Fruit fly (Drosophila melanogaster) whole organism, embryonic: ENCODE measurements around the gene Bap60.
A peak's percentile ranks its signal among the peaks of the same experiment; 100 is the strongest.

ENCODE experiments used
- Awh ChIP-seq: fragments of 200-800 bp; sonication (Bioruptor generic); IDR thresholded peaks from 2 replicates; pipeline ENCODE4, ENCODE4 v1.3.6; 2022; ENCODE audit warnings: missing biosample characterization, missing genetic modification characterization
- C15 ChIP-seq: fragments of 200-800 bp; sonication (Bioruptor generic); IDR thresholded peaks from 3 replicates; pipeline ENCODE4 v1.3.6; 2022; ENCODE audit warnings: missing biosample characterization, missing genetic modification characterization
- CG1024 ChIP-seq: fragments of 200-800 bp; sonication (Bioruptor generic); IDR thresholded peaks from 2 replicates; pipeline ENCODE4 v1.3.6; 2022; ENCODE audit warnings: missing biosample characterization, missing genetic modification characterization
- CG10654 ChIP-seq: fragments of 200-800 bp; sonication (Bioruptor generic); optimal IDR thresholded peaks from 2 replicates; lab custom pipeline; 2016; ENCODE audit warnings: missing biosample characterization, missing genetic modification characterization
- CG10959 ChIP-seq: fragments of 200-800 bp; sonication (Bioruptor generic); IDR thresholded peaks from 2 replicates; pipeline ENCODE4 v1.3.6; 2022; ENCODE audit warnings: missing biosample characterization, missing genetic modification characterization
- CG11085 ChIP-seq: fragments of 200-800 bp; sonication (Bioruptor generic); IDR thresholded peaks from 2 replicates; pipeline ENCODE4 v1.3.6; 2022; ENCODE audit warnings: missing biosample characterization, missing genetic modification characterization
- CG11723 ChIP-seq: fragments of 200-800 bp; sonication (Bioruptor generic); optimal IDR thresholded peaks from 2 replicates; lab custom pipeline; 2017; ENCODE audit warnings: missing biosample characterization, mild to moderate bottlenecking, missing genetic modification characterization
- CG12942 ChIP-seq: fragments of 200-800 bp; sonication (Bioruptor generic); optimal IDR thresholded peaks from 3 replicates; lab custom pipeline; 2016; ENCODE audit warnings: missing biosample characterization, missing genetic modification characterization
- CG15601 ChIP-seq: fragments of 200-800 bp; sonication (Bioruptor generic); optimal IDR thresholded peaks from 3 replicates; lab custom pipeline; 2019; ENCODE audit warnings: missing biosample characterization, mild to moderate bottlenecking, missing genetic modification characterization, moderate library complexity
- CG16863 ChIP-seq: fragments of 200-800 bp; sonication (Bioruptor generic); optimal IDR thresholded peaks from 3 replicates; lab custom pipeline; 2016; ENCODE audit warnings: missing biosample characterization, missing genetic modification characterization
- CG17612 ChIP-seq: fragments of 200-800 bp; sonication (Bioruptor generic); IDR thresholded peaks from 2 replicates; pipeline ENCODE4 v1.3.6; 2022; ENCODE audit warnings: missing biosample characterization, missing genetic modification characterization
- CG17829 ChIP-seq: fragments of 200-800 bp; optimal IDR thresholded peaks from 2 replicates; lab custom pipeline; 2019; ENCODE audit warnings: missing biosample characterization, mild to moderate bottlenecking, missing genetic modification characterization, moderate library complexity
- CG18262 ChIP-seq: fragments of 200-800 bp; optimal IDR thresholded peaks from 3 replicates; lab custom pipeline; 2019; ENCODE audit warnings: missing biosample characterization, mild to moderate bottlenecking, missing genetic modification characterization, moderate library complexity
- CG2129 ChIP-seq: fragments of 200-800 bp; sonication (Bioruptor generic); IDR thresholded peaks from 2 replicates; pipeline ENCODE4 v1.3.6; 2022; ENCODE audit warnings: missing biosample characterization, missing genetic modification characterization; ENCODE audit not compliant: partially characterized antibody
- CG30431 ChIP-seq: fragments of 200-800 bp; sonication (Bioruptor generic); optimal IDR thresholded peaks from 2 replicates; lab custom pipeline; 2017; ENCODE audit warnings: missing biosample characterization, missing genetic modification characterization
- CG31441 ChIP-seq: fragments of 200-800 bp; sonication (Bioruptor generic); IDR thresholded peaks from 2 replicates; pipeline ENCODE4 v1.3.6; 2022; ENCODE audit warnings: missing biosample characterization, missing genetic modification characterization
- CG3726 ChIP-seq: fragments of 200-800 bp; sonication (Bioruptor generic); IDR thresholded peaks from 3 replicates; pipeline ENCODE4, ENCODE4 v1.3.6; 2022; ENCODE audit warnings: missing biosample characterization, missing genetic modification characterization
- Deaf1 ChIP-seq: fragments of 200-800 bp; optimal IDR thresholded peaks from 3 replicates; lab custom pipeline; 2019; ENCODE audit warnings: missing biosample characterization, mild to moderate bottlenecking, missing genetic modification characterization, moderate library complexity
- Dll ChIP-seq: fragments of 200-800 bp; sonication (Bioruptor generic); IDR thresholded peaks from 4 replicates; pipeline ENCODE4 v1.3.6; 2022; ENCODE audit warnings: missing biosample characterization, missing genetic modification characterization; ENCODE audit not compliant: partially characterized antibody
- Dp ChIP-seq: fragments of 200-800 bp; sonication (Bioruptor generic); optimal IDR thresholded peaks from 2 replicates; lab custom pipeline; 2018; ENCODE audit warnings: missing biosample characterization, mild to moderate bottlenecking, missing genetic modification characterization, moderate library complexity
- Fer2 ChIP-seq: fragments of 200-800 bp; sonication (Bioruptor generic); optimal IDR thresholded peaks from 2 replicates; lab custom pipeline; 2018; ENCODE audit warnings: missing biosample characterization, mild to moderate bottlenecking, missing genetic modification characterization, moderate library complexity
- GATAe ChIP-seq: fragments of 200-800 bp; sonication (Bioruptor generic); conservative IDR thresholded peaks from 2 replicates; pipeline ENCODE4 v1.3.6; 2022; ENCODE audit warnings: missing biosample characterization, missing genetic modification characterization
- Gug ChIP-seq: fragments of 200-800 bp; sonication (Bioruptor generic); IDR thresholded peaks from 4 replicates; pipeline ENCODE4 v1.3.6; 2022; ENCODE audit warnings: missing biosample characterization, missing genetic modification characterization
- HLH3B ChIP-seq: fragments of 200-800 bp; sonication (Bioruptor generic); IDR thresholded peaks from 2 replicates; pipeline ENCODE4 v1.3.6; 2022; ENCODE audit warnings: missing biosample characterization, missing genetic modification characterization
- NC2α ChIP-seq: fragments of 200-800 bp; sonication (Bioruptor generic); optimal IDR thresholded peaks from 2 replicates; lab custom pipeline; 2016; ENCODE audit warnings: missing biosample characterization, missing genetic modification characterization
- NK7.1 ChIP-seq: fragments of 200-800 bp; sonication (Bioruptor generic); optimal IDR thresholded peaks from 3 replicates; lab custom pipeline; 2016; ENCODE audit warnings: missing biosample characterization, missing genetic modification characterization
- PHDP ChIP-seq: fragments of 200-800 bp; sonication (Bioruptor generic); optimal IDR thresholded peaks from 3 replicates; lab custom pipeline; 2018; ENCODE audit warnings: missing biosample characterization, mild to moderate bottlenecking, missing genetic modification characterization, moderate library complexity
- Poxn ChIP-seq: fragments of 200-800 bp; sonication (Bioruptor generic); IDR thresholded peaks from 2 replicates; pipeline ENCODE4 v1.3.6; 2022; ENCODE audit warnings: missing biosample characterization, missing genetic modification characterization
- Sry-β ChIP-seq: fragments of 200-800 bp; sonication (Bioruptor generic); optimal IDR thresholded peaks from 2 replicates; lab custom pipeline; 2018; ENCODE audit warnings: missing biosample characterization, mild to moderate bottlenecking, missing genetic modification characterization, moderate library complexity
- Xbp1 ChIP-seq: fragments of 200-800 bp; sonication (Bioruptor generic); optimal IDR thresholded peaks from 3 replicates; lab custom pipeline; 2016; ENCODE audit warnings: missing biosample characterization, mild to moderate bottlenecking, missing genetic modification characterization
- ash1 ChIP-seq: fragments of 200-800 bp; sonication (Bioruptor generic); optimal IDR thresholded peaks from 2 replicates; lab custom pipeline; 2018; ENCODE audit warnings: missing biosample characterization, mild to moderate bottlenecking, missing genetic modification characterization
- bab2 ChIP-seq: fragments of 200-800 bp; sonication (Bioruptor generic); optimal IDR thresholded peaks from 2 replicates; lab custom pipeline; 2016; ENCODE audit warnings: missing biosample characterization, missing genetic modification characterization
- cato ChIP-seq: fragments of 200-800 bp; sonication (Bioruptor generic); optimal IDR thresholded peaks from 2 replicates; lab custom pipeline; 2016; ENCODE audit warnings: missing biosample characterization, missing genetic modification characterization, borderline replicate concordance
- chn ChIP-seq: fragments of 200-800 bp; sonication (Bioruptor generic); optimal IDR thresholded peaks from 2 replicates; lab custom pipeline; 2016; ENCODE audit warnings: missing biosample characterization, missing genetic modification characterization
- ci ChIP-seq: fragments of 200-800 bp; sonication (Bioruptor generic); IDR thresholded peaks from 3 replicates; pipeline ENCODE4 v1.3.6; 2022; ENCODE audit warnings: missing biosample characterization, missing genetic modification characterization
- esg ChIP-seq: fragments of 200-800 bp; sonication (Bioruptor generic); conservative IDR thresholded peaks from 2 replicates; pipeline ENCODE4 v1.3.6; 2022; ENCODE audit warnings: missing biosample characterization, missing genetic modification characterization
- gcm2 ChIP-seq: fragments of 200-800 bp; sonication (Bioruptor generic); optimal IDR thresholded peaks from 2 replicates; lab custom pipeline; 2016; ENCODE audit warnings: missing biosample characterization, missing genetic modification characterization
- h ChIP-seq: fragments of >200 bp; optimal IDR thresholded peaks from 2 replicates; lab custom pipeline; 2017
- insv ChIP-seq, 2 experiments: fragments of 200-800 bp; sonication (Bioruptor generic); optimal IDR thresholded peaks; 3 replicates each; lab custom pipeline; 2016 to 2018; ENCODE audit warnings: missing biosample characterization in 2 of 2, missing genetic modification characterization in 2 of 2
- lbe ChIP-seq: fragments of 200-800 bp; sonication (Bioruptor generic); optimal IDR thresholded peaks from 2 replicates; lab custom pipeline; 2016; ENCODE audit warnings: missing biosample characterization, mild to moderate bottlenecking, missing genetic modification characterization
- lmd ChIP-seq: fragments of 200-800 bp; sonication (Bioruptor generic); IDR thresholded peaks from 2 replicates; pipeline ENCODE4 v1.3.6; 2022; ENCODE audit warnings: missing biosample characterization, missing genetic modification characterization
- maf-S ChIP-seq: fragments of 200-800 bp; sonication (Bioruptor generic); optimal IDR thresholded peaks from 2 replicates; lab custom pipeline; 2016; ENCODE audit warnings: missing biosample characterization, missing genetic modification characterization
- nau ChIP-seq: fragments of 200-800 bp; sonication (Bioruptor generic); optimal IDR thresholded peaks from 3 replicates; lab custom pipeline; 2017; ENCODE audit warnings: missing biosample characterization, mild to moderate bottlenecking, missing genetic modification characterization, missing genetic modification reagents
- nmo ChIP-seq: fragments of 200-800 bp; sonication (Bioruptor generic); optimal IDR thresholded peaks from 2 replicates; lab custom pipeline; 2018; ENCODE audit warnings: missing biosample characterization, mild to moderate bottlenecking, missing genetic modification characterization, moderate library complexity
- pnt ChIP-seq: fragments of 200-800 bp; sonication (Bioruptor generic); optimal IDR thresholded peaks from 3 replicates; lab custom pipeline; 2016; ENCODE audit warnings: missing biosample characterization, missing genetic modification characterization
- stwl ChIP-seq: fragments of 200-800 bp; sonication (Bioruptor generic); optimal IDR thresholded peaks from 3 replicates; lab custom pipeline; 2018; ENCODE audit warnings: missing biosample characterization, mild to moderate bottlenecking, missing genetic modification characterization, moderate library complexity
- tap ChIP-seq: fragments of 200-800 bp; optimal IDR thresholded peaks from 3 replicates; lab custom pipeline; 2019; ENCODE audit warnings: missing biosample characterization, mild to moderate bottlenecking, missing genetic modification characterization, moderate library complexity
- toy ChIP-seq: fragments of 200-800 bp; sonication (Bioruptor generic); IDR thresholded peaks from 2 replicates; pipeline ENCODE4 v1.3.6; 2022; ENCODE audit warnings: missing biosample characterization, missing genetic modification characterization
- trem ChIP-seq: fragments of 200-800 bp; optimal IDR thresholded peaks from 3 replicates; lab custom pipeline; 2019; ENCODE audit warnings: missing biosample characterization, mild to moderate bottlenecking, missing genetic modification characterization, moderate library complexity
- yki ChIP-seq: fragments of >200 bp; optimal IDR thresholded peaks from 3 replicates; lab custom pipeline; 2018
- zen2 ChIP-seq: fragments of 200-800 bp; sonication (Bioruptor generic); IDR thresholded peaks from 3 replicates; pipeline ENCODE4 v1.3.6; 2022; ENCODE audit warnings: missing biosample characterization, missing genetic modification characterization; ENCODE audit not compliant: partially characterized antibody

Gene Bap60

DNA sequence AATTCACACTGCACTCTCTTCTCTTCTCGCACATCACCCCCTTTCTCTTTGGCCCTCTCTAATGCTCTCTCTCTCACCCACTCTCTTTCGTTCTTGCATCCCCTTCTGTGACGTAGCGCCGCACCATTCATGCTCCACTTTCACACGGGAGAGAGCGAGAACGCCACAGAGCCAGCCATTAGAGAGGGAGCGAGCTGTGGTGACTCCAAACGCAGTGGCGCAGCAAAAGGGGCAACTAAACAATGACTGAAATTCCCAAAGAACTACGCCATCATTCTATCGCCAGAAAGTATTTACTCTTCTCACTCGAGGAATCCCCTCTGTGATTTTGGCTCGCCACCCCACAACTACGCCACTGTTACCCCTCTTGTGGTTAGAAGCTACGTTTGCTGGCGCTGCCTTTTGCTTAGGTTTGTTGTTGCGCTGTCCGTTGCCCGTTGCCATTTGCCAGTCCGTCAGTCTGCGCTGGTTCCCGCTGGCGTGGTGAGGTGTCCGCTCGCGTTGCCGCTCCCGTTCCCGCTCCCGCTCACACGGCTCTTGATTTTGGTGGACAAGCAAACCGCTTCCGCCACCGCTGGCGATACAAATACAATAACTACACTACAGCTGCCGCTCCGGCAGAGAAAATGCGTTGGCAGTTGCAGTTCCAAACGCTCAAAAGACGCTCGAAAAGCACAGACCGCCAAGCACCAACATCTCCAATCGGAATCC is 28.1 kb downstream of the Bap60 start (continued):
- TF ChIP-seq NK7.1 (peak; percentile 98), Sry-β (GFP tag; lab: Kevin White, UChicago) (peak; percentile 58), CG31441 (peak; percentile 97), Poxn (GFP tag; lab: Robert Waterston, UW) (peak; percentile 98), Dll (GFP tag; lab: Robert Waterston, UW) (peak; percentile 49; the same call in 2 of the 4 replicates), HLH3B (GFP tag; lab: Robert Waterston, UW) (peak; percentile 99), ci (peak; percentile 100), Gug (GFP tag; lab: Robert Waterston, UW) (peak; percentile 100), maf-S (GFP tag; lab: Kevin White, UChicago) (peak; percentile 99), Fer2 (tag; lab: Kevin White, UChicago) (peak; percentile 97), CG3726 (GFP tag; lab: Robert Waterston, UW) (peak; percentile 98), CG17829 (tag; lab: Kevin White, UChicago) (peak; percentile 98), C15 (peak; percentile 98), lbe (peak; percentile 98), trem (peak; percentile 90), cato (GFP tag; lab: Kevin White, UChicago) (peak; percentile 96), gcm2 (GFP tag; lab: Kevin White, UChicago) (peak; percentile 99), nau (GFP tag; lab: Kevin White, UChicago) (peak; percentile 98), CG16863 (peak; percentile 99), PHDP (tag; lab: Kevin White, UChicago) (peak; percentile 98), CG12942 (GFP tag; lab: Kevin White, UChicago) (peak; percentile 99), CG11085 (peak; percentile 99), stwl (tag; lab: Kevin White, UChicago) (peak; percentile 6), Dp (GFP tag; lab: Kevin White, UChicago) (peak; percentile 42), CG1024 (peak; percentile 97), CG2129 (GFP tag; lab: Robert Waterston, UW) (no peak), bab2 (GFP tag; lab: Kevin White, UChicago) (peak; percentile 99), Deaf1 (peak; percentile 82), esg (GFP tag; lab: Robert Waterston, UW) (peak; percentile 99), CG18262 (tag; lab: Kevin White, UChicago) (peak; percentile 96), pnt (GFP tag; lab: Kevin White, UChicago) (peak; percentile 99), Awh (GFP tag; lab: Robert Waterston, UW) (peak; percentile 99), CG10654 (GFP tag; lab: Kevin White, UChicago) (peak; percentile 99), Xbp1 (GFP tag; lab: Kevin White, UChicago) (peak; percentile 99), CG17612 (peak; percentile 98), lmd (peak; percentile 100), yki (lab: Kevin White, UChicago) (peak; percentile 93), toy (peak; percentile 98), ash1 (GFP tag; lab: Kevin White, UChicago) (peak; percentile 98), CG15601 (tag; lab: Kevin White, UChicago) (peak; percentile 94), CG10959 (GFP tag; lab: Robert Waterston, UW) (peak; percentile 98), NC2α (peak; percentile 96), insv (GFP tag; optimal IDR thresholded peaks at IDR 0.05; lab: Kevin White, UChicago) (peak in 1 of 2 experiments; percentile 78), h (lab: Kevin White, UChicago) (no peak), nmo (GFP tag; lab: Kevin White, UChicago) (peak; percentile 97), CG11723 (GFP tag; lab: Kevin White, UChicago) (peak; percentile 99), GATAe (GFP tag; lab: Robert Waterston, UW) (peak; percentile 94), chn (GFP tag; lab: Kevin White, UChicago) (peak; percentile 99), CG30431 (GFP tag; lab: Kevin White, UChicago) (peak; percentile 99), zen2 (GFP tag; lab: Robert Waterston, UW) (no peak), tap (peak; percentile 97)
